Fruit fly (Drosophila melanogaster): ENCODE measurements around the gene robo2.

Gene robo2

DNA sequence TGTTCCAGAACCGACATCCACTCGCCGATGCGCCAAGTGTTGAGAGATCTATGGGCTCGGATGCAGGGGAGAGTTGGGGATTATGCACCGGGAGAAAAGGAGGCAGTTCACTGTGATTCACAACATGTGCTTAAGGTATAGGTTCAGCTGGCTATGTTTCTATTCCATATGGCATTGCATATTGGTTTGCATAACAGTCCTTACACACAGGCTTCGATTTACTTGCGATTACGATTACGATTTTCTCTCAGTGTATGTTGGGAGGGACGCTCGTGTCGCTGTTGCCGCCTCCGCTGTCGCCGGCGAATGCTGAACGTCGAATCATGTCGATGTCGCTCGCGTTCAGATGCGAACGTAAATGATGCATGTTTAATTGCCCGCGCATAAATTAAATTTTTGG lies 13.5 kb upstream of the robo2 start (continued):
- TF ChIP-seq ERR (GFP tag; optimal IDR thresholded peaks at IDR 0.05) (no peak), CrebB (tag; optimal IDR thresholded peaks at IDR 0.05) (peak; percentile 87), CG32767 (GFP tag; IDR thresholded peaks at IDR 0.05) (peak; percentile 79; the same call in 1 of the 2 replicates), gcm (GFP tag; optimal IDR thresholded peaks at IDR 0.05) (peak; percentile 89), CG1024 (GFP tag; IDR thresholded peaks at IDR 0.05) (peak; percentile 57; the same call in 1 of the 2 replicates), wek (GFP tag; optimal IDR thresholded peaks at IDR 0.05) (no peak), klu (GFP tag; IDR thresholded peaks at IDR 0.05) (no peak), maf-S (GFP tag; optimal IDR thresholded peaks at IDR 0.05) (no peak), Rfx (GFP tag; IDR thresholded peaks at IDR 0.05) (no peak), cg (GFP tag; optimal IDR thresholded peaks at IDR 0.05) (no peak), dysf (GFP tag; IDR thresholded peaks at IDR 0.05) (no peak), abd-A (tag; optimal IDR thresholded peaks at IDR 0.05) (peak; percentile 3), sim (GFP tag; IDR thresholded peaks at IDR 0.05) (no peak), prd (optimal IDR thresholded peaks at IDR 0.05) (no peak), prd (GFP tag; IDR thresholded peaks at IDR 0.05) (peak; percentile 96), CG33213 (GFP tag; optimal IDR thresholded peaks at IDR 0.05) (no peak), CG30403 (GFP tag; optimal IDR thresholded peaks at IDR 0.05) (peak; percentile 72), psq (GFP tag; optimal IDR thresholded peaks at IDR 0.05) (peak; percentile 69), sens-2 (GFP tag; IDR thresholded peaks at IDR 0.05) (peak; percentile 95), CG10565 (GFP tag; optimal IDR thresholded peaks at IDR 0.05) (no peak), cas (GFP tag; IDR thresholded peaks at IDR 0.05) (no peak), tgo (GFP tag; IDR thresholded peaks at IDR 0.05) (no peak), chn (GFP tag; optimal IDR thresholded peaks at IDR 0.05) (peak; percentile 96), CG11456 (GFP tag; IDR thresholded peaks at IDR 0.05) (no peak), fd102C (GFP tag; optimal IDR thresholded peaks at IDR 0.05) (no peak), CG14965 (GFP tag; optimal IDR thresholded peaks at IDR 0.05; ENCODE audit: borderline replicate concordance) (no peak), Lim3 (GFP tag; IDR thresholded peaks at IDR 0.05) (peak; percentile 90), CG16815 (GFP tag; optimal IDR thresholded peaks at IDR 0.05) (peak; percentile 85), BtbVII (GFP tag; optimal IDR thresholded peaks at IDR 0.05) (peak; percentile 78), CG3838 (GFP tag; optimal IDR thresholded peaks at IDR 0.05) (peak; percentile 74), sc (optimal IDR thresholded peaks at IDR 0.05) (no peak), sc (GFP tag; optimal IDR thresholded peaks at IDR 0.05) (peak; percentile 90), CG11085 (GFP tag; IDR thresholded peaks at IDR 0.05) (peak; percentile 74), nmo (GFP tag; optimal IDR thresholded peaks at IDR 0.05) (no peak), Hmr (GFP tag; optimal IDR thresholded peaks at IDR 0.05) (peak; percentile 70), CG34376 (GFP tag; optimal IDR thresholded peaks at IDR 0.05) (no peak), Gsc (GFP tag; IDR thresholded peaks at IDR 0.05) (peak; percentile 94), lab (GFP tag; optimal IDR thresholded peaks at IDR 0.05) (peak; percentile 91), oc (tag; optimal IDR thresholded peaks at IDR 0.05) (no peak), sna (GFP tag; IDR thresholded peaks at IDR 0.05; ENCODE audit: partially characterized antibody) (no peak), Side (GFP tag; optimal IDR thresholded peaks at IDR 0.05) (peak; percentile 82), CG34224 (GFP tag; IDR thresholded peaks at IDR 0.05; ENCODE audit: partially characterized antibody) (no peak), CG7745 (tag; optimal IDR thresholded peaks at IDR 0.05) (no peak), sisA (GFP tag; IDR thresholded peaks at IDR 0.05) (peak; percentile 83), grau (tag; optimal IDR thresholded peaks at IDR 0.05) (no peak), Kr (GFP tag; optimal IDR thresholded peaks at IDR 0.05) (no peak), trem (tag; optimal IDR thresholded peaks at IDR 0.05) (peak; percentile 85), sd (tag; optimal IDR thresholded peaks at IDR 0.05) (no peak), lov (optimal IDR thresholded peaks at IDR 0.05) (no peak), lov (GFP tag; IDR thresholded peaks at IDR 0.05) (peak; percentile 94), CG7271 (tag; optimal IDR thresholded peaks at IDR 0.05) (no peak), bbx (GFP tag; IDR thresholded peaks at IDR 0.05; ENCODE audit: partially characterized antibody) (no peak)
